Fruit fly (Drosophila melanogaster): Measurements from ENCODE around the gene timeout.

The timeout gene

DNA sequence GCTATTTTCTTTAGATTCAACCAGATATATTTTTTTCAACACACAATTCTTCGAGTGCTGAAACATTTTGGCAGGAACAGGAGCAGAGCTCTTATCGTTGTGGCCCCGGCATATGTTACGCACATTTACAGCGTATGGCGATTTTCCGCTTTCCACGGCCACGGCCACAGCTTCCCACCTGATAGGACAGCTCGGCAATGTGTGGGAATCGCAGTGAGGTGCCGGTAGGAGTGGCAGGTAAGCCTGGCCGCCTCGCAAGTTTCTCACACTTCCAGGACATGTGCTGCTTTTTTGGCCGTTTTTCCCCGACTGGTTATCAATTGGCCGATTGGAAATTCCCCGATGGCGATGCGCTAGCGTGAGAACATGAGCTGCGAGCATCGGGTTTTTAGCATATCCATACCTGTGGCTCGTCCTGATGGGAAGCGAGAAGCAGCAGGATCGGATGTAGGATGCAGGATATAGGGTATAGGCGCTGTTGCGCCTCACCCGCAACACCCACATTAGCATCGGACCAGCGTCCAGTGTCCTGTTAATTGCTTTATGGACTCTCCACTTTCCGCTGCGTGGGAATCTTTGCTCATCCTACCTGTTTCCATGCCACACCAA lies 18.3 kb upstream of the timeout start:
- no peak for TF ChIP-seq noc (tag; optimal IDR thresholded peaks at IDR 0.05)

dm6 chr3R:13072052-13072451 lies 16.4 kb upstream of the timeout start:
- no peak for TF ChIP-seq noc (tag; optimal IDR thresholded peaks at IDR 0.05)

dm6 chr3R:13073174-13073573 lies 15.3 kb upstream of the timeout start:
- no peak for TF ChIP-seq noc (tag; optimal IDR thresholded peaks at IDR 0.05)

- TF ChIP-seq noc (tag; optimal IDR thresholded peaks at IDR 0.05): no peak
Observed at dm6 chr3R:13074588-13074987, 13.9 kb upstream of the timeout start.

DNA sequence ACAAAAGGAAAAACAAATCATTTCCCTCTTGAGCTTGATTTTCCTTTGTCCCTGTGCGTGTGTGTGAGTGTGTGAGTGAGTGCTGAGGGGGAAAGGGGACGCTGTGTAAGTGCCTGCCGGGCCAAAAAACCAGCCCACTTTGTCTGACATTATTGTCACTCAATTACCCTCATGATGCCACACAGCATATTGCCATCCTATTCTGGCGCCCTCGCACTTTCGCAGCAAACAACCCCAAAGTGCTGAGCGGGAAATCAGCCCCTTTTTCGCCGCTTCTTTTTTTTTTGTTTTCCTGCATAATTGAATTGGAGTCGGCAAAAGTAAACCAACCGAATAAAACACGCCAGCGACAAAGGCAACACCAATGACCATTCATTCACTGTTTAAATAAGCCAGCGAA lies 12.7 kb upstream of the timeout start:
- TF ChIP-seq noc (tag; optimal IDR thresholded peaks at IDR 0.05): no peak

- no peak for TF ChIP-seq noc (tag; optimal IDR thresholded peaks at IDR 0.05)
Observed at dm6 chr3R:13077262-13077661, 11.2 kb upstream of the timeout start.

DNA sequence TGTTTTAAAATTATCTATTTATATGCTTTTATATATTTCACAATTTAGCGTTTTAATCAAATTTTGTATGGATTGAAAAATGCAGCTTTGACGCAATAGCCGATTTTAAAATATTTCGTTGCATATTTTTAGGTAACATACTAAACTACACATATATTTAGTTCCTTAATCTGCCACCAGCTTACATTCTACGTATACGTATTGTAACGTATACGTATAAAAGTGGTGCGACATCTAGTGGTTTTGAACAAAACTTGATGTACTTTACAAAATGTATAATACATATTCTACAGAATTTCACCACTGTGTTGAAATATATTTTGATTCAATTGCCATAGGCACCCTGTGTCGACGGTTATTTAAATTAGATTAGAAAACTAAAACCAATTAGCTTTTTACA lies 10.2 kb upstream of the timeout start:
- no peak for TF ChIP-seq noc (tag; optimal IDR thresholded peaks at IDR 0.05)

- no peak for TF ChIP-seq noc (tag; optimal IDR thresholded peaks at IDR 0.05)
Observed at dm6 chr3R:13082382-13082781, 6.1 kb upstream of the timeout start.

dm6 chr3R:13085924-13086323 lies 2.5 kb upstream of the timeout start, which contains the start of gene CG43063:
Gene CG43063, plus strand, starts transcription at chr3R:13086224.
- TF ChIP-seq noc (tag; optimal IDR thresholded peaks at IDR 0.05): no peak

dm6 chr3R:13088942-13089341 lies 491 bp downstream of the timeout start, which contains the start of gene CG34308:
Gene CG34308, plus strand, starts transcription at chr3R:13089242.
- TF ChIP-seq noc (tag; optimal IDR thresholded peaks at IDR 0.05): no peak

- TF ChIP-seq noc (tag; optimal IDR thresholded peaks at IDR 0.05): no peak
Observed at dm6 chr3R:13091666-13092065, 3.2 kb downstream of the timeout start.

dm6 chr3R:13117711-13118110 lies 29.3 kb downstream of the timeout start:
- TF ChIP-seq noc (tag; optimal IDR thresholded peaks at IDR 0.05): no peak

dm6 chr3R:13128932-13129331 lies 40.5 kb downstream of the timeout start:
- no peak for TF ChIP-seq noc (tag; optimal IDR thresholded peaks at IDR 0.05)

- no peak for TF ChIP-seq noc (tag; optimal IDR thresholded peaks at IDR 0.05)
Observed at dm6 chr3R:13138120-13138519, 49.7 kb downstream of the timeout start.

- no peak for TF ChIP-seq noc (tag; optimal IDR thresholded peaks at IDR 0.05)
Observed at dm6 chr3R:13155587-13155986, 67.1 kb downstream of the timeout start, which contains the start of gene 2mit. Gene 2mit, minus strand, starts transcription at chr3R:13155687.

DNA sequence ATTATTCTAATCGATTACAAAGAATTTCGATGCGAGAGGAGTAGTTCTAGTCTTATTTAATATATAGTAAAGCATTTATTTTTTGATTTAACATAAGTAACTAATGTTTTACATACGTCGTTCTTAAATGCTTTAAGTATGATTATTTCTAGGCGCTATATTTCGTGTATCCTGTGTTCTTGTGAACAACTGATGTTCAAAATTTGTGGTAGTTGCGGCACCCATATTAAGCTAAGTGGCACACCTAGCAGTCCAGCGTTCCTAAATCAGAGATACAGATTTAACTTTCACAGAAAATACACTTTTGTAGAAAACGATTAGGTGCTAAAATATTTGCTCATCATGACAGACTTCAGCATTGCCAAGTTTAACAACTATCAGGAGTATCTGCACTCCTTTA lies 92.6 kb downstream of the timeout start, which contains the start of gene CG8138:
TSS of gene CG8138 (plus strand) at position 301 of the 400 bp plus-strand sequence.
- no peak for TF ChIP-seq noc (tag; optimal IDR thresholded peaks at IDR 0.05)

dm6 chr3R:13186396-13186795 lies 97.9 kb downstream of the timeout start, which contains the start of gene CG8508:
Gene CG8508, minus strand, starts transcription at chr3R:13186496.
- TF ChIP-seq noc (tag; optimal IDR thresholded peaks at IDR 0.05): no peak

DNA sequence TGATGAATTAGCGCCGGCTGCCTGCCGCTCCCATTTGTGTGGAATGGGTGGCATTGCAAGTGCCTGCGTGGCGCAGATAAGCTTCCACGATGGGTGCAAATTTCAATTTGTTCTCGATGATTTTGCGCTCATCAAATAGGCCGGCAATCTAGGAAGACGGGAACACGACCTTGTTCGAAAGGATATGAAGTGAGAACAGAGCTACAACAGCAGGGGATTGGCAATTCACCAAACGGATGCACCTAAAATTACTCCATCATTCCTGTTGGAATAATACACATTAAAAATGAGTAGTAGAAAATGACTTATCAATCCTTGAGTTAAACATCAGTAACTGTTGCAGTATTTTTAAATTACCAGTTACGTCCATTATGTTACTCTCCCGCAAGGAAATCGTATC lies 99.8 kb downstream of the timeout start, which contains the start of gene CG14380:
TSS of gene CG14380 (plus strand) at position 301 of the 400 bp plus-strand sequence.
- no peak for TF ChIP-seq noc (tag; optimal IDR thresholded peaks at IDR 0.05)

All from whole organism, larva.